Worm (Caenorhabditis elegans): ENCODE results near the gene Y39A1A.3.

DNA sequence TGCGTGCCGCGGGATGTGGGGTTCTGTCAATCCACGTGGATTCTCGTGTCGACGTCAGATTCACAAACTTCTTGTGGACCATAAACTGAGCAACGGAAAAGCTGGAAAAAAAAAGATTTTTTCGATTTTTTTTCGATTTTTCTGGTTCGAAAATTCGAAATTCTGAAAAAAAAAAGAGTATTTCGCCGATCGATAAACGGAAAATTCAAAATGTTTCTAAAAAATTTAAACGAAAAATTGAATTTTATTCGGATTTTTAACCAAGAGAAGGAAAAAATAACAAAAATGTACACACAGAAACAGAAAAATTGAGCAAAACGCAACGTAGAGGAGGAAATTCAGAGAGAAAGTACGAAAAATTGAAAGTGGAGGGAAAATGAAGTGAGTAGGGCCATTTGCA is at the start of gene Y39A1A.3:
- TF ChIP-seq nhr-237 (tag; optimal IDR thresholded peaks at IDR 0.05), result no peak
- no peak for TF ChIP-seq nhr-12 (tag; optimal IDR thresholded peaks at IDR 0.05)
- TF ChIP-seq unc-62 (GFP tag; optimal IDR thresholded peaks at IDR 0.05), result no peak
- no peak for TF ChIP-seq pha-4 (tag; optimal IDR thresholded peaks at IDR 0.05)
- TF ChIP-seq hlh-1 (tag; optimal IDR thresholded peaks at IDR 0.05), result no peak
- no peak for TF ChIP-seq ces-1 (GFP tag; optimal IDR thresholded peaks at IDR 0.05)
- TF ChIP-seq ztf-11 (tag; optimal IDR thresholded peaks at IDR 0.05), result no peak
- no peak for TF ChIP-seq nhr-76 (tag; optimal IDR thresholded peaks at IDR 0.05)
- no peak for TF ChIP-seq bed-3 (GFP tag; optimal IDR thresholded peaks at IDR 0.05)
- TF ChIP-seq mls-2 (tag; optimal IDR thresholded peaks at IDR 0.05), result no peak
- no peak for TF ChIP-seq ceh-83 (GFP tag; optimal IDR thresholded peaks at IDR 0.05)
- TF ChIP-seq snpc-4 (tag; optimal IDR thresholded peaks at IDR 0.05), result no peak
